Worm (Caenorhabditis elegans): Measurements from ENCODE around the gene aqp-10.

The aqp-10 gene

ce11 chrII:9787395-9788152 is 17.9 kb upstream of the aqp-10 start, which contains the start of gene cyp-13A2 (continued):
- TF ChIP-seq snpc-4 (tag; optimal IDR thresholded peaks at IDR 0.05), result peak; percentile 98
- TF ChIP-seq nhr-77 (tag; optimal IDR thresholded peaks at IDR 0.05), result peak; percentile 57
- TF ChIP-seq lin-39 (tag; optimal IDR thresholded peaks at IDR 0.05), result peak; percentile 65
- no peak for TF ChIP-seq F16B12.6 (tag; optimal IDR thresholded peaks at IDR 0.05)
- TF ChIP-seq lsy-2 (tag; optimal IDR thresholded peaks at IDR 0.05), result peak; percentile 47 to 62
- TF ChIP-seq lin-15B (tag; optimal IDR thresholded peaks at IDR 0.05), result no peak
- no peak for TF ChIP-seq C04F5.9 (tag; optimal IDR thresholded peaks at IDR 0.05)

- TF ChIP-seq efl-1 (optimal IDR thresholded peaks at IDR 0.05) (no peak), efl-1 (GFP tag; optimal IDR thresholded peaks at IDR 0.05 in 1 of 2) (peak in 1 of 2 experiments; percentile 84), nhr-20 (tag; optimal IDR thresholded peaks at IDR 0.05) (no peak)
Measured at ce11 chrII:9786215-9786614, 16.6 kb upstream of the aqp-10 start.

ce11 chrII:9782337-9782736 is 12.7 kb upstream of the aqp-10 start, which contains the start of gene T10B9.14:
Gene T10B9.14 (minus strand): TSS chrII:9782437.
- no peak for TF ChIP-seq snu-23 (GFP tag; optimal IDR thresholded peaks at IDR 0.05)
- TF ChIP-seq blmp-1 (tag; optimal IDR thresholded peaks at IDR 0.05), result no peak
- no peak for TF ChIP-seq fkh-8 (tag; optimal IDR thresholded peaks at IDR 0.05)
- no peak for TF ChIP-seq ceh-63 (GFP tag; optimal IDR thresholded peaks at IDR 0.05)
- TF ChIP-seq ama-1 (optimal IDR thresholded peaks at IDR 0.05), result no peak
- TF ChIP-seq sptf-1 (tag; optimal IDR thresholded peaks at IDR 0.05), result no peak
- TF ChIP-seq nhr-77 (tag; optimal IDR thresholded peaks at IDR 0.05), result no peak
- no peak for TF ChIP-seq zag-1 (tag; optimal IDR thresholded peaks at IDR 0.05)
- TF ChIP-seq jun-1 (tag; optimal IDR thresholded peaks at IDR 0.05), result no peak
- TF ChIP-seq lin-14 (GFP tag; optimal IDR thresholded peaks at IDR 0.05), result no peak
- TF ChIP-seq ceh-90 (tag; optimal IDR thresholded peaks at IDR 0.05), result no peak
- no peak for TF ChIP-seq ztf-4 (tag; optimal IDR thresholded peaks at IDR 0.05)
- no peak for TF ChIP-seq C34B4.2 (tag; optimal IDR thresholded peaks at IDR 0.05)

ce11 chrII:9781842-9782241 is 12.2 kb upstream of the aqp-10 start, which contains the start of gene cyp-13A1:
Gene cyp-13A1 (minus strand): TSS chrII:9781997.
- TF ChIP-seq sptf-1 (tag; optimal IDR thresholded peaks at IDR 0.05), result no peak
- TF ChIP-seq nhr-20 (tag; optimal IDR thresholded peaks at IDR 0.05), result peak; percentile 38
- peak; percentile 29 for TF ChIP-seq elt-2 (tag; optimal IDR thresholded peaks at IDR 0.05)

ce11 chrII:9778495-9778894 is 8.8 kb upstream of the aqp-10 start:
- TF ChIP-seq nhr-47 (tag; optimal IDR thresholded peaks at IDR 0.05), result peak; percentile 32
- TF ChIP-seq sox-4 (tag; optimal IDR thresholded peaks at IDR 0.05), result peak; percentile 52
- TF ChIP-seq fkh-8 (tag; optimal IDR thresholded peaks at IDR 0.05), result peak; percentile 62
- TF ChIP-seq nhr-71 (tag; optimal IDR thresholded peaks at IDR 0.05), result peak; percentile 52
- no peak for TF ChIP-seq alr-1 (tag; optimal IDR thresholded peaks at IDR 0.05; ENCODE audit: borderline replicate concordance)
- TF ChIP-seq ceh-8 (GFP tag; optimal IDR thresholded peaks at IDR 0.05), result no peak
- peak; percentile 2 for TF ChIP-seq xbp-1 (tag; optimal IDR thresholded peaks at IDR 0.05)
- TF ChIP-seq lin-35 (GFP tag; optimal IDR thresholded peaks at IDR 0.05), result no peak
- peak; percentile 29 for TF ChIP-seq lin-14 (GFP tag; optimal IDR thresholded peaks at IDR 0.05)
- no peak for TF ChIP-seq efl-1 (optimal IDR thresholded peaks at IDR 0.05)
- no peak for TF ChIP-seq efl-1 (GFP tag; optimal IDR thresholded peaks at IDR 0.05 in 1 of 2)

ce11 chrII:9775790-9776189 is 6.1 kb upstream of the aqp-10 start, which contains the start of gene T10B9.9:
Gene T10B9.9 (minus strand): TSS chrII:9775890.
- TF ChIP-seq hpl-2 (GFP tag; optimal IDR thresholded peaks at IDR 0.05) (no peak), lin-13 (GFP tag; optimal IDR thresholded peaks at IDR 0.05) (no peak), C34B4.2 (tag; optimal IDR thresholded peaks at IDR 0.05) (no peak)

Data from whole organism, L1 larva.